Fruit fly (Drosophila melanogaster) whole organism, embryonic: ENCODE results near the gene Cyp4ac2.

Experiments used
- Abd-B ChIP-seq: fragments of 200-800 bp; sonication (Bioruptor generic); optimal IDR thresholded peaks from 2 replicates; lab custom pipeline; 2018; ENCODE audit warnings: missing biosample characterization, mild to moderate bottlenecking, missing genetic modification characterization, moderate library complexity
- CG10462 ChIP-seq: fragments of 200-800 bp; sonication (Bioruptor generic); optimal IDR thresholded peaks from 2 replicates; lab custom pipeline; 2016; ENCODE audit warnings: missing biosample characterization, missing genetic modification characterization
- CG10543 ChIP-seq: fragments of 200-800 bp; sonication (Bioruptor generic); optimal IDR thresholded peaks from 3 replicates; lab custom pipeline; 2017; ENCODE audit warnings: missing biosample characterization, mild to moderate bottlenecking, missing genetic modification characterization, moderate library complexity
- CG12769 ChIP-seq: fragments of 200-800 bp; sonication (Bioruptor generic); optimal IDR thresholded peaks from 2 replicates; lab custom pipeline; 2019; ENCODE audit warnings: missing biosample characterization, mild to moderate bottlenecking, missing genetic modification characterization, moderate library complexity
- CG16779 ChIP-seq: fragments of 200-800 bp; sonication (Bioruptor generic); IDR thresholded peaks from 2 replicates; pipeline ENCODE4 v1.3.6; 2022; ENCODE audit warnings: missing biosample characterization, missing genetic modification characterization
- CG18599 ChIP-seq: fragments of 200-800 bp; sonication (Bioruptor generic); optimal IDR thresholded peaks from 3 replicates; lab custom pipeline; 2017; ENCODE audit warnings: missing biosample characterization, missing genetic modification characterization, mild to moderate bottlenecking, moderate library complexity, missing genetic modification reagents
- CG3281 ChIP-seq: fragments of 200-800 bp; sonication (Bioruptor generic); optimal IDR thresholded peaks from 3 replicates; lab custom pipeline; 2017; ENCODE audit warnings: missing biosample characterization, mild to moderate bottlenecking, missing genetic modification characterization
- CG5180 ChIP-seq: fragments of 200-800 bp; sonication (Bioruptor generic); optimal IDR thresholded peaks from 3 replicates; lab custom pipeline; 2017; ENCODE audit warnings: missing biosample characterization, missing genetic modification characterization, mild to moderate bottlenecking, moderate library complexity, missing genetic modification reagents
- CG5953 ChIP-seq: fragments of 200-800 bp; sonication (Bioruptor generic); IDR thresholded peaks from 2 replicates; pipeline ENCODE4 v1.3.6; 2022; ENCODE audit warnings: missing biosample characterization, missing genetic modification characterization
- CG6254 ChIP-seq: fragments of 200-800 bp; sonication (Bioruptor generic); optimal IDR thresholded peaks from 3 replicates; lab custom pipeline; 2017; ENCODE audit warnings: mild to moderate bottlenecking, missing biosample characterization, missing genetic modification reagents, missing genetic modification characterization
- CG6689 ChIP-seq: fragments of 200-800 bp; sonication (Bioruptor generic); IDR thresholded peaks from 2 replicates; pipeline ENCODE4 v1.3.6; 2022; ENCODE audit warnings: missing biosample characterization, missing genetic modification characterization
- CG6791 ChIP-seq: fragments of 200-800 bp; sonication (Bioruptor generic); IDR thresholded peaks from 3 replicates; pipeline ENCODE4 v1.3.6; 2022; ENCODE audit warnings: missing biosample characterization, missing genetic modification characterization; ENCODE audit not compliant: partially characterized antibody
- CG6813 ChIP-seq: fragments of 200-800 bp; sonication (Bioruptor generic); optimal IDR thresholded peaks from 2 replicates; lab custom pipeline; 2017; ENCODE audit warnings: missing biosample characterization, missing genetic modification characterization, mild to moderate bottlenecking, moderate library complexity, missing genetic modification reagents
- CG8290 ChIP-seq, 3 experiments: fragments of 200-800 bp; sonication (Bioruptor generic); optimal IDR thresholded peaks; 2 replicates each; lab custom pipeline; 2016 to 2019; ENCODE audit warnings: missing biosample characterization in 3 of 3, missing genetic modification characterization in 3 of 3, mild to moderate bottlenecking in 2 of 3, moderate library complexity in 1 of 3
- CTCF ChIP-seq: fragments of 200-800 bp; sonication (Bioruptor generic); optimal IDR thresholded peaks from 2 replicates; lab custom pipeline; 2017; ENCODE audit warnings: missing biosample characterization, mild to moderate bottlenecking, missing genetic modification characterization, moderate library complexity
- CrebB ChIP-seq: fragments of 200-800 bp; sonication (Bioruptor generic); optimal IDR thresholded peaks from 3 replicates; lab custom pipeline; 2018; ENCODE audit warnings: missing biosample characterization, mild to moderate bottlenecking, missing genetic modification characterization
- Deaf1 ChIP-seq: fragments of 200-800 bp; optimal IDR thresholded peaks from 3 replicates; lab custom pipeline; 2019; ENCODE audit warnings: missing biosample characterization, mild to moderate bottlenecking, missing genetic modification characterization, moderate library complexity
- Ets65A ChIP-seq: fragments of 200-800 bp; sonication (Bioruptor generic); peaks from one replicate; lab custom pipeline; 2016; ENCODE audit warnings: missing biosample characterization, missing genetic modification characterization
- Hr3 ChIP-seq: fragments of 200-800 bp; sonication (Bioruptor generic); optimal IDR thresholded peaks from 3 replicates; lab custom pipeline; 2016; ENCODE audit warnings: missing biosample characterization, missing genetic modification characterization
- Hr78 ChIP-seq, 2 experiments: fragments of 200-800 bp in 1 of 2; fragments of >200 bp in 1 of 2; sonication (Bioruptor generic) in 1 of 2; optimal IDR thresholded peaks; 2 replicates each; lab custom pipeline; 2017 to 2019; ENCODE audit warnings: missing biosample characterization in 2 of 2, missing genetic modification characterization in 2 of 2, mild to moderate bottlenecking in 1 of 2, moderate library complexity in 1 of 2
- Med ChIP-seq: fragments of 200-800 bp; sonication (Bioruptor generic); peaks from one replicate; lab custom pipeline; 2016; ENCODE audit warnings: missing biosample characterization, missing genetic modification characterization, mild to moderate bottlenecking, inconsistent platforms, moderate library complexity
- Neu2 ChIP-seq: fragments of 200-800 bp; sonication (Bioruptor generic); optimal IDR thresholded peaks from 3 replicates; lab custom pipeline; 2016; ENCODE audit warnings: missing biosample characterization, missing genetic modification characterization, borderline replicate concordance
- Pdp1 ChIP-seq, 2 experiments: fragments of 200-800 bp; sonication (Bioruptor generic); optimal IDR thresholded peaks; 3 replicates each; lab custom pipeline; 2016; ENCODE audit warnings: missing biosample characterization in 2 of 2, missing genetic modification characterization in 2 of 2, mild to moderate bottlenecking in 1 of 2, moderate library complexity in 1 of 2
- abd-A ChIP-seq: fragments of 200-800 bp; sonication (Bioruptor generic); optimal IDR thresholded peaks from 3 replicates; lab custom pipeline; 2019; ENCODE audit warnings: missing biosample characterization, mild to moderate bottlenecking, missing genetic modification characterization, moderate library complexity
- cg ChIP-seq: fragments of 200-800 bp; sonication (Bioruptor generic); optimal IDR thresholded peaks from 3 replicates; lab custom pipeline; 2019; ENCODE audit warnings: missing biosample characterization, mild to moderate bottlenecking, missing genetic modification characterization, moderate library complexity
- chn ChIP-seq: fragments of 200-800 bp; sonication (Bioruptor generic); optimal IDR thresholded peaks from 2 replicates; lab custom pipeline; 2016; ENCODE audit warnings: missing biosample characterization, missing genetic modification characterization
- crol ChIP-seq: fragments of 200-800 bp; sonication (Bioruptor generic); IDR thresholded peaks from 2 replicates; pipeline ENCODE4 v1.3.6; 2022; ENCODE audit warnings: missing biosample characterization, missing genetic modification characterization
- cwo ChIP-seq: fragments of 200-800 bp; sonication (Bioruptor generic); optimal IDR thresholded peaks from 3 replicates; lab custom pipeline; 2017; ENCODE audit warnings: missing biosample characterization, missing genetic modification characterization, mild to moderate bottlenecking, moderate library complexity, missing genetic modification reagents
- da ChIP-seq: fragments of 200-800 bp; sonication (Bioruptor generic); optimal IDR thresholded peaks from 2 replicates; lab custom pipeline; 2016; ENCODE audit warnings: missing biosample characterization, missing genetic modification characterization
- esg ChIP-seq: fragments of 200-800 bp; sonication (Bioruptor generic); conservative IDR thresholded peaks from 2 replicates; pipeline ENCODE4 v1.3.6; 2022; ENCODE audit warnings: missing biosample characterization, missing genetic modification characterization
- fu2 ChIP-seq: fragments of 200-800 bp; sonication (Bioruptor generic); optimal IDR thresholded peaks from 2 replicates; lab custom pipeline; 2016; ENCODE audit warnings: missing biosample characterization, missing genetic modification characterization
- kni ChIP-seq: fragments of 200-800 bp; sonication (Bioruptor generic); optimal IDR thresholded peaks from 3 replicates; lab custom pipeline; 2017; ENCODE audit warnings: mild to moderate bottlenecking, missing biosample characterization, missing genetic modification reagents, missing genetic modification characterization
- lab ChIP-seq: fragments of 200-800 bp; sonication (Bioruptor generic); optimal IDR thresholded peaks from 3 replicates; lab custom pipeline; 2017; ENCODE audit warnings: missing biosample characterization, missing genetic modification characterization, mild to moderate bottlenecking, moderate library complexity, missing genetic modification reagents
- prd ChIP-seq, 3 experiments: fragments of >200 bp in 2 of 3; fragments of 200-800 bp in 1 of 3; sonication (Bioruptor generic) in 1 of 3; optimal IDR thresholded peaks in 2 of 3; IDR thresholded peaks in 1 of 3; 2 replicates in 2 of 3; 3 replicates in 1 of 3; pipeline versions ENCODE4 v1.3.6 to Lab custom; 2017 to 2022; ENCODE audit warnings: missing biosample characterization in 1 of 3, missing genetic modification characterization in 1 of 3
- sisA ChIP-seq: fragments of 200-800 bp; sonication (Bioruptor generic); IDR thresholded peaks from 2 replicates; pipeline ENCODE4 v1.3.6; 2022; ENCODE audit warnings: missing biosample characterization, missing genetic modification characterization
- slbo ChIP-seq: fragments of 200-800 bp; sonication (Bioruptor generic); IDR thresholded peaks from 2 replicates; pipeline ENCODE4 v1.3.6; 2022; ENCODE audit warnings: missing biosample characterization, missing genetic modification characterization
- sob ChIP-seq: fragments of 200-800 bp; sonication (Bioruptor generic); IDR thresholded peaks from 2 replicates; pipeline ENCODE4 v1.3.6; 2022; ENCODE audit warnings: missing biosample characterization, missing genetic modification characterization
- sqz ChIP-seq: fragments of 200-800 bp; sonication (Bioruptor generic); optimal IDR thresholded peaks from 3 replicates; lab custom pipeline; 2018; ENCODE audit warnings: missing biosample characterization, mild to moderate bottlenecking, missing genetic modification characterization
- sug ChIP-seq: fragments of 200-800 bp; optimal IDR thresholded peaks from 2 replicates; lab custom pipeline; 2019; ENCODE audit warnings: missing biosample characterization, mild to moderate bottlenecking, missing genetic modification characterization, moderate library complexity
- toy ChIP-seq: fragments of 200-800 bp; sonication (Bioruptor generic); IDR thresholded peaks from 2 replicates; pipeline ENCODE4 v1.3.6; 2022; ENCODE audit warnings: missing biosample characterization, missing genetic modification characterization
- vnd ChIP-seq: fragments of 200-800 bp; sonication (Bioruptor generic); IDR thresholded peaks from 3 replicates; pipeline ENCODE4 v1.3.6; 2022; ENCODE audit warnings: missing biosample characterization, missing genetic modification characterization; ENCODE audit not compliant: partially characterized antibody
- vvl ChIP-seq: fragments of 200-800 bp; sonication (Bioruptor generic); IDR thresholded peaks from 2 replicates; pipeline ENCODE4 v1.3.6; 2022; ENCODE audit warnings: missing biosample characterization, missing genetic modification characterization
- yki ChIP-seq: fragments of >200 bp; optimal IDR thresholded peaks from 3 replicates; lab custom pipeline; 2018
- zfh1 ChIP-seq: fragments of 200-800 bp; sonication (Bioruptor generic); IDR thresholded peaks from 3 replicates; pipeline ENCODE4 v1.3.6; 2022; ENCODE audit warnings: missing biosample characterization, missing genetic modification characterization
- zfh2 ChIP-seq: fragments of 200-800 bp; sonication (Bioruptor generic); optimal IDR thresholded peaks from 2 replicates; lab custom pipeline; 2016; ENCODE audit warnings: missing biosample characterization, missing genetic modification characterization

The Cyp4ac2 gene

dm6 chr2L:5300237-5300668 lies 34.1 kb downstream of the Cyp4ac2 start (continued):
- no peak for TF ChIP-seq CG3281 (GFP tag; lab: Kevin White, UChicago)

DNA sequence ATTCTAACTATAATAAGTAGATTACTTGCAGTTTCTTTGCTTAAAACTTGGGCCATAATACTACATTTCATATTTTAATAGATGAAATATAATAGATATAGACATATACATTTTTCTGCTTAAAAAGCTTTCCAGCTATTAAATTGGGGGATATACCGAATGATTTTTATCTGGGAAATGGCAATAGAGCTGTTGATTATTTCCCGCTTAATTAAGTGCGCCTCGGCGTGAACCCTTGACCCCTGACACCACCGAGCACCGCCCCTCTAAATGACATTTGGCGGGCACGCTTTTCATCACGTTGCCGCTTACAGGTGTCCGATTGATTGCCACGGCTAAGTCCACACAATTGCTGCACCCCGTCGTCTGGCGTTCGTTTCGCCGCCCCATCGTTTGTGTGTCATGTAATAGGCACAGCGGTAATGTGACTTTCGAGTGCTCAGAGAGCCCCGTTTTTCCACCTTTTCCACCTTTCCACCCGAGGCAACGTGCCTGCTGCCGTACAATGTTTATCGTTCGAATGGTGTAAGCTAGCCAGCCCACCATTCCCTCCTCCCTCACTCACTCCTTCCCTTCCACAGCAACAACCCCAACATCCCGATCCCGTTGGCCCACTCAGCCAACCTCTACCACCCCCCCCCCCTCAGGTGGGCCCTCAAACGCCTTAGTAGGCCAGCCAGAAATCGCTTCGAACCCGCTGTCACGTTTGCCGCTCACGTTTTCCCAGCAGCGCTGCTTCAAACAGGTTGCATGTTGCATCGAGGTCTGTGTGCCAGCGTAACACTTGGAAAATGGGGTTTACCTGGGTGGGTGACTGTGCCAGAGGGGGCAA lies 34.8 kb downstream of the Cyp4ac2 start:
- TF ChIP-seq CG6813 (GFP tag; lab: Kevin White, UChicago) (peak; percentile 4), sob (GFP tag; lab: Robert Waterston, UW) (0 out of 2 replicates have a peak, but pooled peaks have one; percentile 11), zfh2 (no peak), Deaf1 (peak; percentile 30), vvl (GFP tag; lab: Robert Waterston, UW) (no peak), Hr78 (GFP tag; optimal IDR thresholded peaks at IDR 0.05; lab: Kevin White, UChicago) (peak in 1 of 2 experiments; percentile 86), crol (peak; percentile 99), CG6791 (GFP tag; lab: Robert Waterston, UW) (peak; percentile 82), CG10543 (GFP tag; lab: Kevin White, UChicago) (peak; percentile 35), CG12769 (tag; lab: Kevin White, UChicago) (peak; percentile 90), Abd-B (no peak), yki (lab: Kevin White, UChicago) (no peak), CG18599 (GFP tag; lab: Kevin White, UChicago) (peak; percentile 20), lab (GFP tag; lab: Kevin White, UChicago) (peak; percentile 42), chn (GFP tag; lab: Kevin White, UChicago) (peak; percentile 24), CG8290 (GFP tag; optimal IDR thresholded peaks at IDR 0.05; lab: Kevin White, UChicago) (peak; percentile 81), CG8290 (tag; optimal IDR thresholded peaks at IDR 0.05; lab: Kevin White, UChicago) (peak in 1 of 2 experiments; percentile 14), toy (GFP tag; lab: Robert Waterston, UW) (no peak), CG5180 (peak; percentile 99), esg (GFP tag; lab: Robert Waterston, UW) (no peak), sug (tag; lab: Kevin White, UChicago) (peak; percentile 17), Med (GFP tag; lab: Kevin White, UChicago) (peak; percentile 68), slbo (GFP tag; lab: Robert Waterston, UW) (0 out of 2 replicates have a peak, but pooled peaks have one; percentile 4), vnd (GFP tag; lab: Robert Waterston, UW) (no peak), fu2 (GFP tag; lab: Kevin White, UChicago) (no peak), CG6254 (GFP tag; lab: Kevin White, UChicago) (no peak), Ets65A (GFP tag; lab: Kevin White, UChicago) (peak; percentile 14), sqz (GFP tag; lab: Kevin White, UChicago) (no peak), prd (optimal IDR thresholded peaks at IDR 0.05; lab: Kevin White, UChicago) (no peak), prd (GFP tag; IDR thresholded peaks at IDR 0.05; lab: Robert Waterston, UW) (0 out of 3 replicates have a peak, but pooled peaks have one; percentile 8), Pdp1 (GFP tag; optimal IDR thresholded peaks at IDR 0.05; lab: Kevin White, UChicago) (peak in 1 of 2 experiments; percentile 77), da (GFP tag; lab: Kevin White, UChicago) (no peak), abd-A (tag; lab: Kevin White, UChicago) (peak; percentile 10), CG5953 (GFP tag; lab: Robert Waterston, UW) (0 out of 2 replicates have a peak, but pooled peaks have one; percentile 6), Hr3 (GFP tag; lab: Kevin White, UChicago) (peak; percentile 10), CG16779 (GFP tag; lab: Robert Waterston, UW) (no peak), CG10462 (GFP tag; lab: Kevin White, UChicago) (no peak), kni (GFP tag; lab: Kevin White, UChicago) (peak; percentile 95), Neu2 (GFP tag; lab: Kevin White, UChicago) (no peak), cg (GFP tag; lab: Kevin White, UChicago) (peak; percentile 31), sisA (GFP tag; lab: Robert Waterston, UW) (no peak), CrebB (tag; lab: Kevin White, UChicago) (no peak), CG6689 (peak; percentile 56), zfh1 (GFP tag; lab: Robert Waterston, UW) (0 out of 3 replicates have a peak, but pooled peaks have one; percentile 13), cwo (GFP tag; lab: Kevin White, UChicago) (peak; percentile 92), CTCF (GFP tag; lab: Kevin White, UChicago) (peak; percentile 70)
